Fruit fly (Drosophila melanogaster): Measurements from ENCODE around the gene Psn.
A peak's percentile ranks its signal among the peaks of the same experiment; 100 is the strongest.

The Psn gene

dm6 chr3L:20385408-20385807, 46.9 kb upstream of the Psn start:
- TF ChIP-seq Hr83 (GFP tag; optimal IDR thresholded peaks at IDR 0.05; ENCODE audit: poor library complexity, severe bottlenecking) (peak; percentile 26), tai (GFP tag; optimal IDR thresholded peaks at IDR 0.05) (no peak), rgr (GFP tag; optimal IDR thresholded peaks at IDR 0.05) (peak; percentile 16)

dm6 chr3L:20385969-20386370, 46.3 kb upstream of the Psn start:
- TF ChIP-seq Rel (GFP tag; optimal IDR thresholded peaks at IDR 0.05) (no peak), Rel (tag; optimal IDR thresholded peaks at IDR 0.05) (peak; percentile 76), Sp1 (GFP tag; optimal IDR thresholded peaks at IDR 0.05) (peak; percentile 6), dl (GFP tag; optimal IDR thresholded peaks at IDR 0.05; ENCODE audit: insufficient read depth in 1 of 2, partially characterized antibody in 2 of 2) (no peak)

dm6 chr3L:20387038-20387842, 45.0 kb upstream of the Psn start:
- TF ChIP-seq sage (GFP tag; optimal IDR thresholded peaks at IDR 0.05) (no peak), dmrt93B (GFP tag; optimal IDR thresholded peaks at IDR 0.05) (no peak), CG32264 (GFP tag; optimal IDR thresholded peaks at IDR 0.05) (no peak), tai (GFP tag; optimal IDR thresholded peaks at IDR 0.05) (no peak), sv (GFP tag; optimal IDR thresholded peaks at IDR 0.05) (no peak), Mio (GFP tag; optimal IDR thresholded peaks at IDR 0.05) (no peak), usp (GFP tag; optimal IDR thresholded peaks at IDR 0.05) (no peak), Vsx2 (GFP tag; optimal IDR thresholded peaks at IDR 0.05; ENCODE audit: partially characterized antibody) (no peak), Hr78 (GFP tag; optimal IDR thresholded peaks at IDR 0.05) (no peak), CrebA (GFP tag; optimal IDR thresholded peaks at IDR 0.05; ENCODE audit: borderline replicate concordance) (no peak), br (GFP tag; optimal IDR thresholded peaks at IDR 0.05) (no peak), foxo (GFP tag; optimal IDR thresholded peaks at IDR 0.05) (no peak), lola (GFP tag; optimal IDR thresholded peaks at IDR 0.05) (no peak), psq (GFP tag; optimal IDR thresholded peaks at IDR 0.05) (no peak), OdsH (GFP tag; optimal IDR thresholded peaks at IDR 0.05) (no peak), CG9705 (GFP tag; optimal IDR thresholded peaks at IDR 0.05) (no peak), Jra (GFP tag; optimal IDR thresholded peaks at IDR 0.05) (peak; percentile 0), jim (GFP tag; optimal IDR thresholded peaks at IDR 0.05) (no peak), h (GFP tag; optimal IDR thresholded peaks at IDR 0.05) (peak; percentile 59), rgr (GFP tag; optimal IDR thresholded peaks at IDR 0.05) (no peak), Myc (optimal IDR thresholded peaks at IDR 0.05) (no peak), ey (GFP tag; optimal IDR thresholded peaks at IDR 0.05) (no peak), Hr83 (GFP tag; optimal IDR thresholded peaks at IDR 0.05; ENCODE audit: poor library complexity, severe bottlenecking) (peak; percentile 37), dsf (GFP tag; optimal IDR thresholded peaks at IDR 0.05; ENCODE audit: borderline replicate concordance) (no peak), HLH106 (tag; optimal IDR thresholded peaks at IDR 0.05) (no peak), woc (GFP tag; optimal IDR thresholded peaks at IDR 0.05) (no peak), dl (GFP tag; optimal IDR thresholded peaks at IDR 0.05; ENCODE audit: insufficient read depth in 1 of 2, partially characterized antibody in 2 of 2) (no peak), brk (GFP tag; optimal IDR thresholded peaks at IDR 0.05) (no peak), Dfd (GFP tag; optimal IDR thresholded peaks at IDR 0.05) (no peak), Sp1 (GFP tag; optimal IDR thresholded peaks at IDR 0.05) (peak; percentile 5), GATAd (GFP tag; optimal IDR thresholded peaks at IDR 0.05) (no peak), Abd-B (GFP tag; optimal IDR thresholded peaks at IDR 0.05) (no peak), Dif (GFP tag; optimal IDR thresholded peaks at IDR 0.05; ENCODE audit: partially characterized antibody) (no peak), N (GFP tag; optimal IDR thresholded peaks at IDR 0.05) (no peak), pan (optimal IDR thresholded peaks at IDR 0.05) (no peak), Hnf4 (GFP tag; optimal IDR thresholded peaks at IDR 0.05) (no peak), Rel (GFP tag; optimal IDR thresholded peaks at IDR 0.05) (no peak), Rel (tag; optimal IDR thresholded peaks at IDR 0.05) (peak; percentile 79), fru (GFP tag; optimal IDR thresholded peaks at IDR 0.05) (no peak)

Data from whole organism, wandering third instar larva.